Worm (Caenorhabditis elegans): ENCODE measurements around the gene F37C12.10.

Gene F37C12.10

ce11 chrIII:7188300-7189052 lies at the start of gene F37C12.10, which contains the start of gene F37C12.21:
Gene F37C12.10, minus strand, starts transcription at chrIII:7188384.
Gene F37C12.21, plus strand, starts transcription at chrIII:7188357.
- TF ChIP-seq unc-62 (GFP tag; optimal IDR thresholded peaks at IDR 0.05) = no peak

- TF ChIP-seq unc-62 (GFP tag; optimal IDR thresholded peaks at IDR 0.05) = no peak
Measured at ce11 chrIII:7234148-7234547, 46.0 kb upstream of the F37C12.10 start, which contains the start of gene ndus-8. Gene ndus-8, minus strand, starts transcription at chrIII:7234202.

- no peak for TF ChIP-seq unc-62 (GFP tag; optimal IDR thresholded peaks at IDR 0.05)
Measured at ce11 chrIII:7232782-7233181, 44.6 kb upstream of the F37C12.10 start, which contains the start of gene adr-2. Gene adr-2, minus strand, starts transcription at chrIII:7232882.

ce11 chrIII:7230841-7231240 lies 42.7 kb upstream of the F37C12.10 start, which contains the start of gene R151.10:
Gene R151.10, minus strand, starts transcription at chrIII:7230941.
- no peak for TF ChIP-seq unc-62 (GFP tag; optimal IDR thresholded peaks at IDR 0.05)

- no peak for TF ChIP-seq unc-62 (GFP tag; optimal IDR thresholded peaks at IDR 0.05)
Measured at ce11 chrIII:7229687-7230086, 41.5 kb upstream of the F37C12.10 start, which contains the start of gene R151.8. Gene R151.8, minus strand, starts transcription at chrIII:7229787.

- no peak for TF ChIP-seq unc-62 (GFP tag; optimal IDR thresholded peaks at IDR 0.05)
Measured at ce11 chrIII:7226607-7227006, 38.4 kb upstream of the F37C12.10 start, which contains the start of gene hsp-75. Gene hsp-75, minus strand, starts transcription at chrIII:7226707.

- no peak for TF ChIP-seq unc-62 (GFP tag; optimal IDR thresholded peaks at IDR 0.05)
Measured at ce11 chrIII:7223029-7223428, 34.8 kb upstream of the F37C12.10 start, which contains the start of gene der-2. Gene der-2, minus strand, starts transcription at chrIII:7223129.

ce11 chrIII:7221103-7221502 lies 32.9 kb upstream of the F37C12.10 start:
- TF ChIP-seq unc-62 (GFP tag; optimal IDR thresholded peaks at IDR 0.05) = no peak

ce11 chrIII:7216924-7217521 lies 28.8 kb upstream of the F37C12.10 start:
- no peak for TF ChIP-seq unc-62 (GFP tag; optimal IDR thresholded peaks at IDR 0.05)

- no peak for TF ChIP-seq unc-62 (GFP tag; optimal IDR thresholded peaks at IDR 0.05)
Measured at ce11 chrIII:7216226-7216625, 28.0 kb upstream of the F37C12.10 start, which contains the start of gene R151.1. Gene R151.1, plus strand, starts transcription at chrIII:7216526.

- no peak for TF ChIP-seq unc-62 (GFP tag; optimal IDR thresholded peaks at IDR 0.05)
Measured at ce11 chrIII:7215532-7215931, 27.3 kb upstream of the F37C12.10 start.

ce11 chrIII:7212028-7212427 lies 23.8 kb upstream of the F37C12.10 start:
- TF ChIP-seq unc-62 (GFP tag; optimal IDR thresholded peaks at IDR 0.05) = no peak

ce11 chrIII:7210486-7210885 lies 22.3 kb upstream of the F37C12.10 start:
- no peak for TF ChIP-seq unc-62 (GFP tag; optimal IDR thresholded peaks at IDR 0.05)

- no peak for TF ChIP-seq unc-62 (GFP tag; optimal IDR thresholded peaks at IDR 0.05)
Measured at ce11 chrIII:7209721-7210120, 21.5 kb upstream of the F37C12.10 start, which contains the start of gene R151.2. Gene R151.2, plus strand, starts transcription at chrIII:7209967.

- no peak for TF ChIP-seq unc-62 (GFP tag; optimal IDR thresholded peaks at IDR 0.05)
Measured at ce11 chrIII:7207903-7208497, 19.8 kb upstream of the F37C12.10 start, which contains the start of gene rpl-6. Gene rpl-6, plus strand, starts transcription at chrIII:7208447.

- TF ChIP-seq unc-62 (GFP tag; optimal IDR thresholded peaks at IDR 0.05) = no peak
Measured at ce11 chrIII:7203130-7203775, 15.1 kb upstream of the F37C12.10 start.

Measured in whole organism, dauer.